Worm (Caenorhabditis elegans) whole organism, young adult: Measurements from ENCODE around the gene snf-7.

Source experiments
- B0035.1 ChIP-seq: sonication (generic microtip); optimal IDR thresholded peaks from 2 replicates; lab custom pipeline; 2016; ENCODE audit warnings: missing genetic modification characterization, mild to moderate bottlenecking, missing compliant biosample characterization, missing genotype, missing genetic modification reagents
- B0261.1 ChIP-seq: sonication (generic microtip); optimal IDR thresholded peaks from 2 replicates; lab custom pipeline; 2016; ENCODE audit warnings: mild to moderate bottlenecking, missing genetic modification characterization, moderate library complexity, missing compliant biosample characterization
- F37B4.10 ChIP-seq: fragments of 200-800 bp; sonication (Bioruptor generic); IDR thresholded peaks from 2 replicates; pipeline ENCODE4 v1.3.6; 2022; ENCODE audit warnings: missing genetic modification characterization, missing compliant biosample characterization
- F52B5.7 ChIP-seq: sonication (generic microtip); optimal IDR thresholded peaks from 2 replicates; lab custom pipeline; 2016; ENCODE audit warnings: mild to moderate bottlenecking, missing genetic modification characterization, missing compliant biosample characterization
- F57A8.1 ChIP-seq: fragments of 200-800 bp; sonication (Bioruptor generic); optimal IDR thresholded peaks from 2 replicates; lab custom pipeline; 2018; ENCODE audit warnings: mild to moderate bottlenecking, missing genetic modification characterization, moderate library complexity, missing compliant biosample characterization
- K12H6.12 ChIP-seq: fragments of 200-800 bp; sonication (Bioruptor generic); optimal IDR thresholded peaks from 2 replicates; lab custom pipeline; 2018; ENCODE audit warnings: mild to moderate bottlenecking, missing genetic modification characterization, missing compliant biosample characterization
- Y53F4B.3 ChIP-seq: fragments of 200-800 bp; sonication (Bioruptor generic); IDR thresholded peaks from 2 replicates; pipeline ENCODE4 v1.3.6; 2022; ENCODE audit warnings: missing genetic modification reagents, missing genetic modification characterization, missing compliant biosample characterization
- Y67H2A.10 ChIP-seq: fragments of 200-800 bp; sonication (Bioruptor generic); conservative IDR thresholded peaks from 2 replicates; pipeline ENCODE4 v1.3.6; 2022; ENCODE audit warnings: missing genetic modification reagents, missing genetic modification characterization, missing compliant biosample characterization
- akir-1 ChIP-seq: fragments of 200-800 bp; sonication (Bioruptor generic); optimal IDR thresholded peaks from 2 replicates; lab custom pipeline; 2018; ENCODE audit warnings: mild to moderate bottlenecking, missing genetic modification characterization, moderate library complexity, missing compliant biosample characterization
- athp-1 ChIP-seq: sonication (generic microtip); optimal IDR thresholded peaks from 2 replicates; lab custom pipeline; 2017; ENCODE audit warnings: mild to moderate bottlenecking, missing genetic modification characterization, missing compliant biosample characterization
- attf-5 ChIP-seq: fragments of 200-800 bp; sonication (Bioruptor generic); optimal IDR thresholded peaks from 2 replicates; lab custom pipeline; 2018; ENCODE audit warnings: mild to moderate bottlenecking, missing genetic modification characterization, missing compliant biosample characterization
- ceh-27 ChIP-seq: fragments of 200-800 bp; sonication (Bioruptor generic); optimal IDR thresholded peaks from 2 replicates; lab custom pipeline; 2018; ENCODE audit warnings: mild to moderate bottlenecking, missing genetic modification characterization, moderate library complexity, missing compliant biosample characterization
- ceh-40 ChIP-seq: fragments of 200-800 bp; sonication (Bioruptor generic); IDR thresholded peaks from 2 replicates; pipeline ENCODE4 v1.3.6; 2022; ENCODE audit warnings: missing genetic modification characterization, missing compliant biosample characterization
- egl-44 ChIP-seq: fragments of 200-800 bp; sonication (Bioruptor generic); IDR thresholded peaks from 2 replicates; pipeline ENCODE4 v1.3.6; 2022; ENCODE audit warnings: missing genetic modification reagents, missing genetic modification characterization, missing compliant biosample characterization
- hlh-12 ChIP-seq: sonication (generic microtip); optimal IDR thresholded peaks from 2 replicates; lab custom pipeline; 2016; ENCODE audit warnings: missing genetic modification characterization, missing compliant biosample characterization
- lin-26 ChIP-seq: fragments of 200-800 bp; sonication (Bioruptor generic); IDR thresholded peaks from 2 replicates; pipeline ENCODE4 v1.3.6; 2022; ENCODE audit warnings: missing genetic modification reagents, missing genetic modification characterization, missing compliant biosample characterization
- lin-54 ChIP-seq: fragments of 200-800 bp; sonication (Bioruptor generic); optimal IDR thresholded peaks from 2 replicates; lab custom pipeline; 2018; ENCODE audit warnings: mild to moderate bottlenecking, missing genetic modification characterization, missing compliant biosample characterization
- lsl-1 ChIP-seq: fragments of 200-800 bp; sonication (Bioruptor generic); optimal IDR thresholded peaks from 2 replicates; lab custom pipeline; 2018; ENCODE audit warnings: mild to moderate bottlenecking, missing genetic modification characterization, moderate library complexity, missing compliant biosample characterization
- madf-10 ChIP-seq: sonication (generic microtip); optimal IDR thresholded peaks from 2 replicates; lab custom pipeline; 2016; ENCODE audit warnings: mild to moderate bottlenecking, missing genetic modification characterization, missing compliant biosample characterization
- madf-3 ChIP-seq: fragments of 200-800 bp; sonication (Bioruptor generic); IDR thresholded peaks from 2 replicates; pipeline ENCODE4 v1.3.6; 2022; ENCODE audit warnings: missing genetic modification reagents, missing genetic modification characterization, missing compliant biosample characterization
- madf-8 ChIP-seq: fragments of 200-800 bp; sonication (Bioruptor generic); conservative IDR thresholded peaks from 2 replicates; pipeline ENCODE4 v1.3.6; 2022; ENCODE audit warnings: missing genetic modification reagents, missing genetic modification characterization, missing compliant biosample characterization
- nfyb-1 ChIP-seq: fragments of 200-800 bp; sonication (Bioruptor generic); IDR thresholded peaks from 2 replicates; pipeline ENCODE4 v1.3.6; 2022; ENCODE audit warnings: missing genetic modification reagents, missing genetic modification characterization, missing compliant biosample characterization
- nhr-179 ChIP-seq: sonication (generic microtip); optimal IDR thresholded peaks from 2 replicates; lab custom pipeline; 2016; ENCODE audit warnings: mild to moderate bottlenecking, missing genetic modification characterization, missing compliant biosample characterization
- nhr-80 ChIP-seq: sonication (generic microtip); optimal IDR thresholded peaks from 2 replicates; lab custom pipeline; 2016; ENCODE audit warnings: missing genetic modification characterization, missing compliant biosample characterization
- rcor-1 ChIP-seq: fragments of 200-800 bp; sonication (Bioruptor generic); IDR thresholded peaks from 2 replicates; pipeline ENCODE4 v1.3.6; 2022; ENCODE audit warnings: missing genetic modification reagents, missing genetic modification characterization, missing compliant biosample characterization
- repo-1 ChIP-seq: sonication (generic microtip); optimal IDR thresholded peaks from 2 replicates; lab custom pipeline; 2017; ENCODE audit warnings: mild to moderate bottlenecking, missing genetic modification characterization, missing compliant biosample characterization
- sdz-38 ChIP-seq: sonication (generic microtip); optimal IDR thresholded peaks from 2 replicates; lab custom pipeline; 2016; ENCODE audit warnings: missing genotype, missing genetic modification characterization, missing compliant biosample characterization
- sea-2 ChIP-seq: fragments of 200-800 bp; sonication (Bioruptor generic); IDR thresholded peaks from 2 replicates; pipeline ENCODE4 v1.3.6; 2022; ENCODE audit warnings: missing genetic modification characterization, missing compliant biosample characterization
- snpc-1.3 ChIP-seq: sonication (generic microtip); optimal IDR thresholded peaks from 2 replicates; lab custom pipeline; 2017; ENCODE audit warnings: missing genetic modification characterization, mild to moderate bottlenecking, missing compliant biosample characterization, antibody characterized with exemption, moderate library complexity, missing genotype, missing genetic modification reagents; ENCODE audit not compliant: insufficient read depth
- snpc-3.4 ChIP-seq: sonication (generic microtip); optimal IDR thresholded peaks from 2 replicates; lab custom pipeline; 2017; ENCODE audit warnings: missing genetic modification characterization, mild to moderate bottlenecking, missing compliant biosample characterization, antibody characterized with exemption, moderate library complexity, missing genotype, missing genetic modification reagents
- unc-130 ChIP-seq: sonication (generic microtip); optimal IDR thresholded peaks from 2 replicates; lab custom pipeline; 2016; ENCODE audit warnings: missing genetic modification reagents, missing genetic modification characterization, missing compliant biosample characterization
- ztf-18 ChIP-seq: sonication (generic microtip); optimal IDR thresholded peaks from 2 replicates; lab custom pipeline; 2016; ENCODE audit warnings: missing genotype, mild to moderate bottlenecking, missing genetic modification characterization, missing compliant biosample characterization
- ztf-22 ChIP-seq: fragments of 200-800 bp; sonication (Bioruptor generic); optimal IDR thresholded peaks from 2 replicates; lab custom pipeline; 2018; ENCODE audit warnings: mild to moderate bottlenecking, missing genetic modification characterization, moderate library complexity, missing compliant biosample characterization
- ztf-26 ChIP-seq: sonication (generic microtip); optimal IDR thresholded peaks from 2 replicates; lab custom pipeline; 2017; ENCODE audit warnings: missing genetic modification characterization, missing compliant biosample characterization
- ztf-3 ChIP-seq: fragments of 200-800 bp; sonication (Bioruptor generic); optimal IDR thresholded peaks from 2 replicates; lab custom pipeline; 2018; ENCODE audit warnings: mild to moderate bottlenecking, missing genetic modification characterization, missing compliant biosample characterization

snf-7 gene

DNA sequence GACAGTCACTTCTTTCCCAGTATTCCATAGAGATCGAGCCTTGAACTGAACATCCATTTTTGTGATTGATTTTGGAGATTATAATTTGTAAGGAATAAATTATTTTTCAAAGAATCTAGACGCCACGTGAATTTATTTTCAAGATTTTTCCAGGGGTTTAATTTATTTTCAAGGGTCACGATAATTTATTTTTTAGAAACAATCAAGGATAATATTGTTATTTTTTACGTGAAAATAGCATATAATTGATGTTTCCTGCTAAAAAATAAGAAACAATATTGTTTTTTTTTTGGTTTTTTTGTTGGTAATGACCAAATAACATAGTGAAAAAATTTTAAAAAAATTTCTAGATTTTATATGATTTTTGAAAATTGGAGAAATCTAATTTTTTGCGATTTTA is 24.3 kb downstream of the snf-7 start, which contains the start of gene F14F7.4:
F14F7.4 (minus strand) TSS at position 101 of the 400 bp plus-strand sequence.
- no peak for TF ChIP-seq B0261.1 (tag; lab: Kevin White, UChicago)
- TF ChIP-seq ceh-27 (GFP tag; lab: Kevin White, UChicago), result no peak

- no peak for TF ChIP-seq sdz-38
- TF ChIP-seq Y53F4B.3 (GFP tag; lab: Robert Waterston, UW), result no peak
- no peak for TF ChIP-seq akir-1 (GFP tag; lab: Kevin White, UChicago)
- no peak for TF ChIP-seq F37B4.10 (GFP tag; lab: Robert Waterston, UW)
- TF ChIP-seq attf-5, result no peak
- no peak for TF ChIP-seq ceh-40 (GFP tag; lab: Robert Waterston, UW)
- TF ChIP-seq hlh-12 (tag; lab: Kevin White, UChicago), result no peak
- TF ChIP-seq madf-8 (GFP tag; lab: Robert Waterston, UW), result no peak
- TF ChIP-seq Y67H2A.10 (GFP tag; lab: Robert Waterston, UW), result no peak
- no peak for TF ChIP-seq K12H6.12 (tag; lab: Kevin White, UChicago)
- TF ChIP-seq madf-3 (GFP tag; lab: Robert Waterston, UW), result no peak
- no peak for TF ChIP-seq lin-26 (GFP tag; lab: Robert Waterston, UW)
- no peak for TF ChIP-seq rcor-1
- no peak for TF ChIP-seq B0261.1 (tag; lab: Kevin White, UChicago)
- no peak for TF ChIP-seq lin-54 (GFP tag; lab: Kevin White, UChicago)
- TF ChIP-seq ztf-26 (tag; lab: Kevin White, UChicago), result no peak
- TF ChIP-seq unc-130 (GFP tag; lab: Kevin White, UChicago), result no peak
- TF ChIP-seq nfyb-1, result no peak
- TF ChIP-seq, all 124 proteins: peak for 0
Measured at ce11 chrIII:13030551-13030950, 25.3 kb downstream of the snf-7 start, which contains the start of gene F14F7.7. F14F7.7 (plus strand) TSS chrIII:13030904.

DNA sequence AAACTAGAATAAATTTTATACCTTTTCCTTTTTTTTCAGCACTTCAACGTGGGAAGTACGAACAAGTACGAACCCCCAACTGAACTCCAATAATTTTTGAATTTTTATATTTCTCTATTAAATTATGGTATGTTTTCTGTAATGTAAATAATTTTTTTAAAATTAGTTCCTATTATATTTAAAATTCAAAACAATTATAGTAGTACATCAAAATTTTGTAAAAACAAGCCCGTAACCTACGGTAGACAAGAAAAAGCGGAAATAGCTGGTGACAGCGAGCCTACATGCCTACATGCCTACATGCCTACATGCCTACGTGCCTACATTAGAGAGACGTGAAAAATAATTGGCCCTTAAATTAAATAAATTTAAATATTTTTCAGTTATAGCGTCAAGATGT is 26.4 kb downstream of the snf-7 start, which contains the start of gene F14F7.5:
F14F7.5 (plus strand) TSS at position 301 of the 400 bp plus-strand sequence.
- no peak for TF ChIP-seq egl-44 (GFP tag; lab: Robert Waterston, UW)
- no peak for TF ChIP-seq F52B5.7 (tag; lab: Kevin White, UChicago)
- no peak for TF ChIP-seq madf-10 (tag; lab: Kevin White, UChicago)
- no peak for TF ChIP-seq lsl-1
- TF ChIP-seq ztf-18 (tag; lab: Kevin White, UChicago), result no peak
- no peak for TF ChIP-seq snpc-3.4 (tag; lab: Kevin White, UChicago)
- TF ChIP-seq athp-1 (tag; lab: Kevin White, UChicago), result no peak
- no peak for TF ChIP-seq ztf-22
- no peak for TF ChIP-seq ztf-3 (GFP tag; lab: Kevin White, UChicago)
- TF ChIP-seq snpc-1.3, result no peak
- TF ChIP-seq nhr-179 (tag; lab: Kevin White, UChicago), result no peak
- no peak for TF ChIP-seq sea-2 (GFP tag; lab: Robert Waterston, UW)
- TF ChIP-seq repo-1 (tag; lab: Kevin White, UChicago), result no peak
- no peak for TF ChIP-seq B0035.1 (tag; lab: Kevin White, UChicago)
- no peak for TF ChIP-seq ceh-27 (GFP tag; lab: Kevin White, UChicago)
- no peak for TF ChIP-seq F57A8.1
- no peak for TF ChIP-seq nhr-80
- TF ChIP-seq, all 124 proteins: peak for 0
